Fruit fly (Drosophila melanogaster) whole organism, embryonic: ENCODE results near the gene CG31999.

ENCODE experiments used
- Antp ChIP-seq: fragments of 200-800 bp; sonication (Bioruptor generic); optimal IDR thresholded peaks from 3 replicates; lab custom pipeline; 2016; ENCODE audit warnings: missing biosample characterization, missing genetic modification characterization
- Awh ChIP-seq: fragments of 200-800 bp; sonication (Bioruptor generic); IDR thresholded peaks from 2 replicates; pipeline ENCODE4, ENCODE4 v1.3.6; 2022; ENCODE audit warnings: missing biosample characterization, missing genetic modification characterization
- CG10209 ChIP-seq: fragments of 200-800 bp; sonication (Bioruptor generic); optimal IDR thresholded peaks from 3 replicates; lab custom pipeline; 2017; ENCODE audit warnings: missing biosample characterization, mild to moderate bottlenecking, missing genetic modification characterization, missing genetic modification reagents
- CG1024 ChIP-seq: fragments of 200-800 bp; sonication (Bioruptor generic); IDR thresholded peaks from 2 replicates; pipeline ENCODE4 v1.3.6; 2022; ENCODE audit warnings: missing biosample characterization, missing genetic modification characterization
- CG10654 ChIP-seq: fragments of 200-800 bp; sonication (Bioruptor generic); optimal IDR thresholded peaks from 2 replicates; lab custom pipeline; 2016; ENCODE audit warnings: missing biosample characterization, missing genetic modification characterization
- CG11247 ChIP-seq: fragments of 200-800 bp; sonication (Bioruptor generic); IDR thresholded peaks from 2 replicates; pipeline ENCODE4 v1.3.6; 2022; ENCODE audit warnings: missing biosample characterization, missing genetic modification characterization
- CG11723 ChIP-seq: fragments of 200-800 bp; sonication (Bioruptor generic); optimal IDR thresholded peaks from 2 replicates; lab custom pipeline; 2017; ENCODE audit warnings: missing biosample characterization, mild to moderate bottlenecking, missing genetic modification characterization
- CG12104 ChIP-seq: fragments of 200-800 bp; sonication (Bioruptor generic); optimal IDR thresholded peaks from 3 replicates; lab custom pipeline; 2016; ENCODE audit warnings: missing biosample characterization, missing genetic modification characterization
- CG12236 ChIP-seq: fragments of 200-800 bp; sonication (Bioruptor generic); optimal IDR thresholded peaks from 2 replicates; lab custom pipeline; 2016; ENCODE audit warnings: missing biosample characterization, missing genetic modification characterization
- CG12659 ChIP-seq: fragments of 200-800 bp; sonication (Bioruptor generic); optimal IDR thresholded peaks from 3 replicates; lab custom pipeline; 2017; ENCODE audit warnings: mild to moderate bottlenecking, missing biosample characterization, missing genetic modification reagents, missing genetic modification characterization
- CG14710 ChIP-seq: fragments of 200-800 bp; sonication (Bioruptor generic); optimal IDR thresholded peaks from 3 replicates; lab custom pipeline; 2019; ENCODE audit warnings: missing biosample characterization, mild to moderate bottlenecking, missing genetic modification characterization, moderate library complexity
- CG15601 ChIP-seq: fragments of 200-800 bp; sonication (Bioruptor generic); optimal IDR thresholded peaks from 3 replicates; lab custom pipeline; 2019; ENCODE audit warnings: missing biosample characterization, mild to moderate bottlenecking, missing genetic modification characterization, moderate library complexity
- CG16863 ChIP-seq: fragments of 200-800 bp; sonication (Bioruptor generic); optimal IDR thresholded peaks from 3 replicates; lab custom pipeline; 2016; ENCODE audit warnings: missing biosample characterization, missing genetic modification characterization
- CG17802 ChIP-seq: fragments of 200-800 bp; sonication (Bioruptor generic); optimal IDR thresholded peaks from 2 replicates; lab custom pipeline; 2018; ENCODE audit warnings: missing biosample characterization, mild to moderate bottlenecking, missing genetic modification characterization, moderate library complexity
- CG18764 ChIP-seq: fragments of 200-800 bp; sonication (Bioruptor generic); optimal IDR thresholded peaks from 3 replicates; lab custom pipeline; 2016; ENCODE audit warnings: missing biosample characterization, missing genetic modification characterization
- CG32532 ChIP-seq: fragments of 200-800 bp; sonication (Bioruptor generic); IDR thresholded peaks from 2 replicates; pipeline ENCODE4 v1.3.6; 2022; ENCODE audit warnings: missing biosample characterization, missing genetic modification characterization
- CG33213 ChIP-seq: fragments of 200-800 bp; sonication (Bioruptor generic); optimal IDR thresholded peaks from 3 replicates; lab custom pipeline; 2016; ENCODE audit warnings: missing biosample characterization, missing genetic modification characterization
- CG3995 ChIP-seq: fragments of 200-800 bp; sonication (Bioruptor generic); optimal IDR thresholded peaks from 3 replicates; lab custom pipeline; 2016; ENCODE audit warnings: missing biosample characterization, missing genetic modification characterization
- CG8290 ChIP-seq, 3 experiments: fragments of 200-800 bp; sonication (Bioruptor generic); optimal IDR thresholded peaks; 2 replicates each; lab custom pipeline; 2016 to 2019; ENCODE audit warnings: missing biosample characterization in 3 of 3, missing genetic modification characterization in 3 of 3, mild to moderate bottlenecking in 2 of 3, moderate library complexity in 1 of 3
- CG9609 ChIP-seq: fragments of 200-800 bp; sonication (Bioruptor generic); optimal IDR thresholded peaks from 3 replicates; lab custom pipeline; 2016; ENCODE audit warnings: missing biosample characterization, missing genetic modification characterization
- CG9727 ChIP-seq: fragments of 200-800 bp; sonication (Bioruptor generic); optimal IDR thresholded peaks from 3 replicates; lab custom pipeline; 2017; ENCODE audit warnings: missing biosample characterization, mild to moderate bottlenecking, missing genetic modification characterization
- Elba2 ChIP-seq: fragments of 200-800 bp; sonication (Bioruptor generic); optimal IDR thresholded peaks from 3 replicates; lab custom pipeline; 2016; ENCODE audit warnings: missing biosample characterization, missing genetic modification characterization
- Gsc ChIP-seq: fragments of 200-800 bp; sonication (Bioruptor generic); IDR thresholded peaks from 2 replicates; pipeline ENCODE4 v1.3.6; 2022; ENCODE audit warnings: missing biosample characterization, missing genetic modification characterization
- HLH4C ChIP-seq: fragments of 200-800 bp; sonication (Bioruptor generic); IDR thresholded peaks from 3 replicates; pipeline ENCODE4 v1.3.6; 2022; ENCODE audit warnings: missing biosample characterization, missing genetic modification characterization; ENCODE audit not compliant: partially characterized antibody
- HmgD ChIP-seq: fragments of 200-800 bp; sonication (Bioruptor generic); optimal IDR thresholded peaks from 3 replicates; lab custom pipeline; 2016; ENCODE audit warnings: missing biosample characterization, missing genetic modification characterization
- Hmr ChIP-seq: fragments of 200-800 bp; sonication (Bioruptor generic); optimal IDR thresholded peaks from 3 replicates; lab custom pipeline; 2017; ENCODE audit warnings: mild to moderate bottlenecking, missing biosample characterization, missing genetic modification reagents, missing genetic modification characterization
- Kr ChIP-seq: fragments of 200-800 bp; sonication (Bioruptor generic); optimal IDR thresholded peaks from 2 replicates; lab custom pipeline; 2017; ENCODE audit warnings: missing biosample characterization, mild to moderate bottlenecking, missing genetic modification characterization
- Mad ChIP-seq: fragments of 200-800 bp; sonication (Bioruptor generic); optimal IDR thresholded peaks from 2 replicates; lab custom pipeline; 2016; ENCODE audit warnings: missing biosample characterization, missing genetic modification characterization
- Med ChIP-seq: fragments of 200-800 bp; sonication (Bioruptor generic); peaks from one replicate; lab custom pipeline; 2016; ENCODE audit warnings: missing biosample characterization, missing genetic modification characterization, mild to moderate bottlenecking, inconsistent platforms, moderate library complexity
- Mes4 ChIP-seq: fragments of 200-800 bp; sonication (Bioruptor generic); optimal IDR thresholded peaks from 2 replicates; lab custom pipeline; 2016; ENCODE audit warnings: missing biosample characterization, missing genetic modification characterization
- Sry-δ ChIP-seq: fragments of 200-800 bp; sonication (Bioruptor generic); optimal IDR thresholded peaks from 2 replicates; lab custom pipeline; 2016; ENCODE audit warnings: missing biosample characterization, missing genetic modification characterization
- Stat92E ChIP-seq, 3 experiments: fragments of >200 bp in 2 of 3; fragments of 200-800 bp in 1 of 3; sonication (Bioruptor generic) in 1 of 3; optimal IDR thresholded peaks; 2 replicates each; lab custom pipeline; 2017 to 2019; ENCODE audit warnings: missing biosample characterization in 3 of 3, missing genetic modification characterization in 3 of 3, mild to moderate bottlenecking in 1 of 3, moderate library complexity in 1 of 3
- Xrp1 ChIP-seq: fragments of 200-800 bp; sonication (Bioruptor generic); IDR thresholded peaks from 2 replicates; pipeline ENCODE4 v1.3.6; 2022; ENCODE audit warnings: missing biosample characterization, missing genetic modification characterization
- YL-1 ChIP-seq: fragments of 200-800 bp; sonication (Bioruptor generic); optimal IDR thresholded peaks from 3 replicates; lab custom pipeline; 2017; ENCODE audit warnings: missing biosample characterization, mild to moderate bottlenecking, missing genetic modification characterization
- al ChIP-seq: fragments of 200-800 bp; sonication (Bioruptor generic); IDR thresholded peaks from 2 replicates; pipeline ENCODE4 v1.3.6; 2022; ENCODE audit warnings: missing biosample characterization, missing genetic modification characterization
- ci ChIP-seq: fragments of 200-800 bp; sonication (Bioruptor generic); IDR thresholded peaks from 3 replicates; pipeline ENCODE4 v1.3.6; 2022; ENCODE audit warnings: missing biosample characterization, missing genetic modification characterization
- da ChIP-seq: fragments of 200-800 bp; sonication (Bioruptor generic); optimal IDR thresholded peaks from 2 replicates; lab custom pipeline; 2016; ENCODE audit warnings: missing biosample characterization, missing genetic modification characterization
- dmrt99B ChIP-seq: fragments of 200-800 bp; sonication (Bioruptor generic); optimal IDR thresholded peaks from 2 replicates; lab custom pipeline; 2018; ENCODE audit warnings: missing biosample characterization, mild to moderate bottlenecking, missing genetic modification characterization, moderate library complexity
- hb ChIP-seq: fragments of 200-800 bp; sonication (Bioruptor generic); IDR thresholded peaks from 3 replicates; pipeline ENCODE4 v1.3.6; 2022; ENCODE audit warnings: missing biosample characterization, missing genetic modification characterization; ENCODE audit not compliant: partially characterized antibody
- lola ChIP-seq, 3 experiments: fragments of >200 bp in 2 of 3; fragments of 200-800 bp in 1 of 3; sonication (Bioruptor generic) in 1 of 3; optimal IDR thresholded peaks; 2 replicates each; lab custom pipeline; 2017 to 2019; ENCODE audit warnings: missing biosample characterization in 3 of 3, missing genetic modification characterization in 3 of 3, mild to moderate bottlenecking in 1 of 3, moderate library complexity in 1 of 3
- mld ChIP-seq: fragments of 200-800 bp; sonication (Bioruptor generic); IDR thresholded peaks from 3 replicates; pipeline ENCODE4 v1.3.6; 2022; ENCODE audit warnings: missing biosample characterization, missing genetic modification characterization; ENCODE audit not compliant: partially characterized antibody
- pb ChIP-seq: fragments of 200-800 bp; sonication (Bioruptor generic); optimal IDR thresholded peaks from 3 replicates; lab custom pipeline; 2016; ENCODE audit warnings: missing biosample characterization, missing genetic modification characterization
- psq ChIP-seq: fragments of 200-800 bp; sonication (Bioruptor generic); optimal IDR thresholded peaks from 2 replicates; lab custom pipeline; 2017; ENCODE audit warnings: missing biosample characterization, missing genetic modification characterization
- row ChIP-seq: fragments of 200-800 bp; sonication (Bioruptor generic); IDR thresholded peaks from 3 replicates; pipeline ENCODE4 v1.3.6; 2022; ENCODE audit warnings: missing biosample characterization, missing genetic modification characterization
- salm ChIP-seq: fragments of 200-800 bp; sonication (Bioruptor generic); optimal IDR thresholded peaks from 2 replicates; lab custom pipeline; 2018; ENCODE audit warnings: missing biosample characterization, mild to moderate bottlenecking, missing genetic modification characterization
- sens-2 ChIP-seq: fragments of 200-800 bp; sonication (Bioruptor generic); IDR thresholded peaks from 2 replicates; pipeline ENCODE4 v1.3.6; 2022; ENCODE audit warnings: missing biosample characterization, missing genetic modification characterization
- sna ChIP-seq: fragments of 200-800 bp; sonication (Bioruptor generic); IDR thresholded peaks from 2 replicates; pipeline ENCODE4 v1.3.6; 2022; ENCODE audit warnings: missing biosample characterization, missing genetic modification characterization; ENCODE audit not compliant: partially characterized antibody
- stwl ChIP-seq: fragments of 200-800 bp; sonication (Bioruptor generic); optimal IDR thresholded peaks from 3 replicates; lab custom pipeline; 2018; ENCODE audit warnings: missing biosample characterization, mild to moderate bottlenecking, missing genetic modification characterization, moderate library complexity
- tap ChIP-seq: fragments of 200-800 bp; optimal IDR thresholded peaks from 3 replicates; lab custom pipeline; 2019; ENCODE audit warnings: missing biosample characterization, mild to moderate bottlenecking, missing genetic modification characterization, moderate library complexity
- vfl ChIP-seq: fragments of 200-800 bp; sonication (Bioruptor generic); optimal IDR thresholded peaks from 2 replicates; lab custom pipeline; 2016; ENCODE audit warnings: missing biosample characterization, missing genetic modification characterization

Gene CG31999

dm6 chr4:210011-210649 is 17.4 kb downstream of the CG31999 start, which contains the start of gene Crk (continued):
- TF ChIP-seq CG11247 (GFP tag; lab: Robert Waterston, UW) (no peak), CG9609 (GFP tag; lab: Kevin White, UChicago) (no peak), CG12236 (GFP tag; lab: Kevin White, UChicago) (no peak), hb (no peak), Gsc (GFP tag; lab: Robert Waterston, UW) (no peak), psq (GFP tag; lab: Kevin White, UChicago) (no peak), Xrp1 (no peak), salm (tag; lab: Kevin White, UChicago) (no peak), CG14710 (tag; lab: Kevin White, UChicago) (no peak), CG32532 (GFP tag; lab: Robert Waterston, UW) (no peak), YL-1 (GFP tag; lab: Kevin White, UChicago) (peak; percentile 47), CG10654 (GFP tag; lab: Kevin White, UChicago) (no peak), CG8290 (GFP tag; optimal IDR thresholded peaks at IDR 0.05; lab: Kevin White, UChicago) (peak; percentile 69), CG8290 (tag; optimal IDR thresholded peaks at IDR 0.05; lab: Kevin White, UChicago) (peak; percentile 48 to 89), CG15601 (tag; lab: Kevin White, UChicago) (no peak), Kr (GFP tag; lab: Kevin White, UChicago) (no peak), Hmr (no peak), CG12104 (GFP tag; lab: Kevin White, UChicago) (no peak), pb (GFP tag; lab: Kevin White, UChicago) (no peak), mld (GFP tag; lab: Robert Waterston, UW) (no peak), Mad (GFP tag; lab: Kevin White, UChicago) (peak; percentile 19), stwl (tag; lab: Kevin White, UChicago) (no peak), CG1024 (GFP tag; lab: Robert Waterston, UW) (peak; percentile 100), CG17802 (tag; lab: Kevin White, UChicago) (peak; percentile 99), CG33213 (GFP tag; lab: Kevin White, UChicago) (peak; percentile 57), al (GFP tag; lab: Robert Waterston, UW) (no peak), CG12659 (GFP tag; lab: Kevin White, UChicago) (peak; percentile 70), tap (no peak), CG11723 (GFP tag; lab: Kevin White, UChicago) (peak; percentile 98), CG10209 (GFP tag; lab: Kevin White, UChicago) (no peak), CG3995 (peak; percentile 32), Stat92E (GFP tag; optimal IDR thresholded peaks at IDR 0.05; lab: Kevin White, UChicago) (peak in 1 of 3 experiments; percentile 66), Elba2 (GFP tag; lab: Kevin White, UChicago) (no peak), CG9727 (no peak), Mes4 (GFP tag; lab: Kevin White, UChicago) (no peak), HmgD (GFP tag; lab: Kevin White, UChicago) (peak; percentile 37), CG16863 (GFP tag; lab: Kevin White, UChicago) (no peak), HLH4C (GFP tag; lab: Robert Waterston, UW) (no peak), Awh (GFP tag; lab: Robert Waterston, UW) (no peak), ci (GFP tag; lab: Robert Waterston, UW) (no peak), sna (GFP tag; lab: Robert Waterston, UW) (no peak), row (no peak; the same call in 2 of the 3 replicates), sens-2 (GFP tag; lab: Robert Waterston, UW) (no peak), dmrt99B (tag; lab: Kevin White, UChicago) (no peak), Antp (GFP tag; lab: Kevin White, UChicago) (no peak), da (no peak), vfl (GFP tag; lab: Kevin White, UChicago) (no peak), lola (GFP tag; optimal IDR thresholded peaks at IDR 0.05; lab: Kevin White, UChicago) (peak in 1 of 3 experiments; percentile 72), CG18764 (GFP tag; lab: Kevin White, UChicago) (no peak), Med (GFP tag; lab: Kevin White, UChicago) (peak; percentile 61), Sry-δ (GFP tag; lab: Kevin White, UChicago) (peak; percentile 74)
